Fruit fly (Drosophila melanogaster) whole organism, embryonic: Measurements from ENCODE around the gene Pex1.

ENCODE experiments used
- Bteb2 ChIP-seq: fragments of 200-800 bp; sonication (Bioruptor generic); optimal IDR thresholded peaks from 2 replicates; lab custom pipeline; 2016; ENCODE audit warnings: missing biosample characterization, missing genetic modification characterization
- CG10543 ChIP-seq: fragments of 200-800 bp; sonication (Bioruptor generic); optimal IDR thresholded peaks from 3 replicates; lab custom pipeline; 2017; ENCODE audit warnings: missing biosample characterization, mild to moderate bottlenecking, missing genetic modification characterization, moderate library complexity
- CG10959 ChIP-seq: fragments of 200-800 bp; sonication (Bioruptor generic); IDR thresholded peaks from 2 replicates; pipeline ENCODE4 v1.3.6; 2022; ENCODE audit warnings: missing biosample characterization, missing genetic modification characterization
- CG11456 ChIP-seq: fragments of 200-800 bp; sonication (Bioruptor generic); IDR thresholded peaks from 3 replicates; pipeline ENCODE4 v1.3.6; 2022; ENCODE audit warnings: missing biosample characterization, missing genetic modification characterization
- CG11695 ChIP-seq: fragments of 200-800 bp; sonication (Bioruptor generic); IDR thresholded peaks from 3 replicates; pipeline ENCODE4 v1.3.6; 2022; ENCODE audit warnings: missing biosample characterization, missing genetic modification characterization
- CG12104 ChIP-seq: fragments of 200-800 bp; sonication (Bioruptor generic); optimal IDR thresholded peaks from 3 replicates; lab custom pipeline; 2016; ENCODE audit warnings: missing biosample characterization, missing genetic modification characterization
- CG12744 ChIP-seq: fragments of 200-800 bp; sonication (Bioruptor generic); optimal IDR thresholded peaks from 2 replicates; lab custom pipeline; 2016; ENCODE audit warnings: missing biosample characterization, missing genetic modification characterization
- CG13123 ChIP-seq: fragments of 200-800 bp; sonication (Bioruptor generic); optimal IDR thresholded peaks from 2 replicates; lab custom pipeline; 2016; ENCODE audit warnings: missing biosample characterization, missing genetic modification characterization
- CG16813 ChIP-seq: fragments of 200-800 bp; sonication (Bioruptor generic); IDR thresholded peaks from 3 replicates; pipeline ENCODE4 v1.3.6; 2022; ENCODE audit warnings: missing biosample characterization, missing genetic modification characterization; ENCODE audit not compliant: partially characterized antibody
- CG2116 ChIP-seq: fragments of 200-800 bp; sonication (Bioruptor generic); optimal IDR thresholded peaks from 3 replicates; lab custom pipeline; 2018; ENCODE audit warnings: missing biosample characterization, mild to moderate bottlenecking, missing genetic modification characterization
- CG3726 ChIP-seq: fragments of 200-800 bp; sonication (Bioruptor generic); IDR thresholded peaks from 3 replicates; pipeline ENCODE4, ENCODE4 v1.3.6; 2022; ENCODE audit warnings: missing biosample characterization, missing genetic modification characterization
- CG3838 ChIP-seq: fragments of 200-800 bp; sonication (Bioruptor generic); optimal IDR thresholded peaks from 3 replicates; lab custom pipeline; 2016; ENCODE audit warnings: missing biosample characterization, missing genetic modification characterization
- CG3995 ChIP-seq: fragments of 200-800 bp; sonication (Bioruptor generic); optimal IDR thresholded peaks from 3 replicates; lab custom pipeline; 2016; ENCODE audit warnings: missing biosample characterization, missing genetic modification characterization
- CG7963 ChIP-seq: fragments of 200-800 bp; sonication (Bioruptor generic); IDR thresholded peaks from 3 replicates; pipeline ENCODE4 v1.3.6; 2022; ENCODE audit warnings: missing biosample characterization, missing genetic modification characterization; ENCODE audit not compliant: partially characterized antibody
- CG8924 ChIP-seq: fragments of 200-800 bp; optimal IDR thresholded peaks from 3 replicates; lab custom pipeline; 2019; ENCODE audit warnings: missing biosample characterization, mild to moderate bottlenecking, missing genetic modification characterization, moderate library complexity
- CG9727 ChIP-seq: fragments of 200-800 bp; sonication (Bioruptor generic); optimal IDR thresholded peaks from 3 replicates; lab custom pipeline; 2017; ENCODE audit warnings: missing biosample characterization, mild to moderate bottlenecking, missing genetic modification characterization
- CHES-1-like ChIP-seq: fragments of 200-800 bp; sonication (Bioruptor generic); optimal IDR thresholded peaks from 2 replicates; lab custom pipeline; 2016; ENCODE audit warnings: missing biosample characterization, missing genetic modification characterization
- CkIIα-i1 ChIP-seq: fragments of 200-800 bp; sonication (Bioruptor generic); IDR thresholded peaks from 2 replicates; pipeline ENCODE4 v1.3.6; 2022; ENCODE audit warnings: missing biosample characterization, missing genetic modification characterization
- Eip74EF ChIP-seq, 2 experiments: fragments of 200-800 bp in 1 of 2; fragments of >200 bp in 1 of 2; sonication (Bioruptor generic) in 1 of 2; optimal IDR thresholded peaks; 2 replicates each; lab custom pipeline; 2017 to 2019; ENCODE audit warnings: missing biosample characterization in 2 of 2, missing genetic modification characterization in 2 of 2, mild to moderate bottlenecking in 1 of 2, moderate library complexity in 1 of 2
- Ets65A ChIP-seq: fragments of 200-800 bp; sonication (Bioruptor generic); peaks from one replicate; lab custom pipeline; 2016; ENCODE audit warnings: missing biosample characterization, missing genetic modification characterization
- Ets97D ChIP-seq: fragments of 200-800 bp; sonication (Bioruptor generic); optimal IDR thresholded peaks from 3 replicates; lab custom pipeline; 2016; ENCODE audit warnings: missing biosample characterization, missing genetic modification characterization
- Gsc ChIP-seq: fragments of 200-800 bp; sonication (Bioruptor generic); IDR thresholded peaks from 2 replicates; pipeline ENCODE4 v1.3.6; 2022; ENCODE audit warnings: missing biosample characterization, missing genetic modification characterization
- H2.0 ChIP-seq: fragments of 200-800 bp; sonication (Bioruptor generic); IDR thresholded peaks from 2 replicates; pipeline ENCODE4 v1.3.6; 2022; ENCODE audit warnings: missing biosample characterization, missing genetic modification characterization
- Hey ChIP-seq: fragments of 200-800 bp; sonication (Bioruptor generic); optimal IDR thresholded peaks from 3 replicates; lab custom pipeline; 2018; ENCODE audit warnings: missing biosample characterization, mild to moderate bottlenecking, missing genetic modification characterization
- Lhr ChIP-seq: fragments of 200-800 bp; sonication (Bioruptor generic); optimal IDR thresholded peaks from 3 replicates; lab custom pipeline; 2017; ENCODE audit warnings: mild to moderate bottlenecking, missing biosample characterization, missing genetic modification reagents, missing genetic modification characterization
- Mes4 ChIP-seq: fragments of 200-800 bp; sonication (Bioruptor generic); optimal IDR thresholded peaks from 2 replicates; lab custom pipeline; 2016; ENCODE audit warnings: missing biosample characterization, missing genetic modification characterization
- Poxn ChIP-seq: fragments of 200-800 bp; sonication (Bioruptor generic); IDR thresholded peaks from 2 replicates; pipeline ENCODE4 v1.3.6; 2022; ENCODE audit warnings: missing biosample characterization, missing genetic modification characterization
- Ravus ChIP-seq: fragments of 200-800 bp; sonication (Bioruptor generic); IDR thresholded peaks from 2 replicates; pipeline ENCODE4 v1.3.6; 2022; ENCODE audit warnings: missing biosample characterization, missing genetic modification characterization
- Sox102F ChIP-seq: fragments of 200-800 bp; sonication (Bioruptor generic); optimal IDR thresholded peaks from 2 replicates; lab custom pipeline; 2018; ENCODE audit warnings: missing biosample characterization, mild to moderate bottlenecking, missing genetic modification characterization, moderate library complexity
- ab ChIP-seq: fragments of 200-800 bp; sonication (Bioruptor generic); optimal IDR thresholded peaks from 2 replicates; lab custom pipeline; 2016; ENCODE audit warnings: missing biosample characterization, missing genetic modification characterization
- al ChIP-seq: fragments of 200-800 bp; sonication (Bioruptor generic); IDR thresholded peaks from 2 replicates; pipeline ENCODE4 v1.3.6; 2022; ENCODE audit warnings: missing biosample characterization, missing genetic modification characterization
- ash1 ChIP-seq: fragments of 200-800 bp; sonication (Bioruptor generic); optimal IDR thresholded peaks from 2 replicates; lab custom pipeline; 2018; ENCODE audit warnings: missing biosample characterization, mild to moderate bottlenecking, missing genetic modification characterization
- az2 ChIP-seq: fragments of 200-800 bp; sonication (Bioruptor generic); optimal IDR thresholded peaks from 3 replicates; lab custom pipeline; 2016; ENCODE audit warnings: missing biosample characterization, missing genetic modification characterization
- cad ChIP-seq: fragments of >200 bp; optimal IDR thresholded peaks from 2 replicates; lab custom pipeline; 2017; ENCODE audit warnings: missing biosample characterization, missing genetic modification characterization
- crp ChIP-seq, 2 experiments: fragments of 200-800 bp; sonication (Bioruptor generic); optimal IDR thresholded peaks; 2 replicates in 1 of 2; 3 replicates in 1 of 2; lab custom pipeline; 2017; ENCODE audit warnings: missing biosample characterization in 2 of 2, missing genetic modification characterization in 2 of 2, mild to moderate bottlenecking in 1 of 2, moderate library complexity in 1 of 2
- ems ChIP-seq: fragments of 200-800 bp; sonication (Bioruptor generic); optimal IDR thresholded peaks from 3 replicates; lab custom pipeline; 2016; ENCODE audit warnings: missing biosample characterization, missing genetic modification characterization
- eyg ChIP-seq: fragments of 200-800 bp; sonication (Bioruptor generic); optimal IDR thresholded peaks from 3 replicates; lab custom pipeline; 2016; ENCODE audit warnings: missing biosample characterization, missing genetic modification characterization
- gcm ChIP-seq: fragments of 200-800 bp; sonication (Bioruptor generic); optimal IDR thresholded peaks from 2 replicates; lab custom pipeline; 2019; ENCODE audit warnings: missing biosample characterization, mild to moderate bottlenecking, missing genetic modification characterization, moderate library complexity
- gfzf ChIP-seq: fragments of 200-800 bp; sonication (Bioruptor generic); optimal IDR thresholded peaks from 2 replicates; lab custom pipeline; 2016; ENCODE audit warnings: missing biosample characterization, mild to moderate bottlenecking, missing genetic modification characterization, moderate library complexity
- gsb-n ChIP-seq: fragments of 200-800 bp; sonication (Bioruptor generic); optimal IDR thresholded peaks from 3 replicates; lab custom pipeline; 2018; ENCODE audit warnings: missing biosample characterization, mild to moderate bottlenecking, missing genetic modification characterization
- h ChIP-seq: fragments of >200 bp; optimal IDR thresholded peaks from 2 replicates; lab custom pipeline; 2017
- hkb ChIP-seq, 2 experiments: fragments of 200-800 bp in 1 of 2; fragments of >200 bp in 1 of 2; sonication (Bioruptor generic) in 1 of 2; IDR thresholded peaks in 1 of 2; optimal IDR thresholded peaks in 1 of 2; 2 replicates each; pipeline versions ENCODE4 v1.3.6 to Lab custom; 2017 to 2022; ENCODE audit warnings: missing biosample characterization in 1 of 2, missing genetic modification characterization in 1 of 2
- nom ChIP-seq: fragments of 200-800 bp; sonication (Bioruptor generic); optimal IDR thresholded peaks from 2 replicates; lab custom pipeline; 2017; ENCODE audit warnings: missing biosample characterization, missing genetic modification characterization, mild to moderate bottlenecking, moderate library complexity, missing genetic modification reagents
- pb ChIP-seq: fragments of 200-800 bp; sonication (Bioruptor generic); optimal IDR thresholded peaks from 3 replicates; lab custom pipeline; 2016; ENCODE audit warnings: missing biosample characterization, missing genetic modification characterization
- pfk ChIP-seq: fragments of 200-800 bp; sonication (Bioruptor generic); optimal IDR thresholded peaks from 2 replicates; lab custom pipeline; 2018; ENCODE audit warnings: missing biosample characterization, mild to moderate bottlenecking, missing genetic modification characterization, moderate library complexity
- tap ChIP-seq: fragments of 200-800 bp; optimal IDR thresholded peaks from 3 replicates; lab custom pipeline; 2019; ENCODE audit warnings: missing biosample characterization, mild to moderate bottlenecking, missing genetic modification characterization, moderate library complexity
- tx ChIP-seq: fragments of 200-800 bp; sonication (Bioruptor generic); optimal IDR thresholded peaks from 2 replicates; lab custom pipeline; 2016; ENCODE audit warnings: missing biosample characterization, missing genetic modification characterization
- wor ChIP-seq: fragments of 200-800 bp; sonication (Bioruptor generic); IDR thresholded peaks from 2 replicates; pipeline ENCODE4 v1.3.6; 2022; ENCODE audit warnings: missing biosample characterization, missing genetic modification characterization
- zen ChIP-seq: fragments of 200-800 bp; sonication (Bioruptor generic); optimal IDR thresholded peaks from 3 replicates; lab custom pipeline; 2018; ENCODE audit warnings: missing biosample characterization, mild to moderate bottlenecking, missing genetic modification characterization, moderate library complexity

Gene Pex1

dm6 chr3L:14050944-14051548 is 20.6 kb upstream of the Pex1 start, which contains the start of gene CG6833 (continued):
- TF ChIP-seq tx (GFP tag; lab: Kevin White, UChicago) (peak; percentile 42), crp (GFP tag; optimal IDR thresholded peaks at IDR 0.05; lab: Kevin White, UChicago) (peak in 1 of 2 experiments; percentile 9), eyg (GFP tag; lab: Kevin White, UChicago) (peak; percentile 84), az2 (GFP tag; lab: Kevin White, UChicago) (peak; percentile 68), Bteb2 (GFP tag; lab: Kevin White, UChicago) (no peak), Poxn (no peak), Ravus (GFP tag; lab: Robert Waterston, UW) (peak; percentile 32), CG10959 (GFP tag; lab: Robert Waterston, UW) (peak; percentile 56), CkIIα-i1 (GFP tag; lab: Robert Waterston, UW) (0 out of 2 replicates have a peak, but pooled peaks have one; percentile 38), hkb (optimal IDR thresholded peaks at IDR 0.05; lab: Kevin White, UChicago) (no peak), hkb (GFP tag; IDR thresholded peaks at IDR 0.05; lab: Robert Waterston, UW) (peak; percentile 72), CG3726 (GFP tag; lab: Robert Waterston, UW) (peak; percentile 44; the same call in 1 of the 3 replicates), Eip74EF (GFP tag; optimal IDR thresholded peaks at IDR 0.05; lab: Kevin White, UChicago) (no peak), Hey (tag; lab: Kevin White, UChicago) (no peak), CG12744 (peak; percentile 38), cad (no peak), ems (GFP tag; lab: Kevin White, UChicago) (peak; percentile 49), gfzf (GFP tag; lab: Kevin White, UChicago) (peak; percentile 92), wor (no peak), Sox102F (GFP tag; lab: Kevin White, UChicago) (peak; percentile 49), Lhr (GFP tag; lab: Kevin White, UChicago) (peak; percentile 13), tap (no peak), Ets97D (peak; percentile 64), CG13123 (GFP tag; lab: Kevin White, UChicago) (peak; percentile 29), CG11456 (GFP tag; lab: Robert Waterston, UW) (peak; percentile 89), CG3838 (no peak), CG10543 (GFP tag; lab: Kevin White, UChicago) (peak; percentile 43), CG8924 (tag; lab: Kevin White, UChicago) (peak; percentile 45), nom (GFP tag; lab: Kevin White, UChicago) (peak; percentile 10), Ets65A (GFP tag; lab: Kevin White, UChicago) (peak; percentile 99), CG11695 (GFP tag; lab: Robert Waterston, UW) (0 out of 3 replicates have a peak, but pooled peaks have one; percentile 29), zen (tag; lab: Kevin White, UChicago) (peak; percentile 65), CG3995 (peak; percentile 99), CG7963 (GFP tag; lab: Robert Waterston, UW) (no peak), pfk (GFP tag; lab: Kevin White, UChicago) (no peak), ash1 (GFP tag; lab: Kevin White, UChicago) (peak; percentile 49), Gsc (no peak), ab (GFP tag; lab: Kevin White, UChicago) (peak; percentile 38)

- TF ChIP-seq CG7963 (GFP tag; lab: Robert Waterston, UW) (no peak), CG16813 (GFP tag; lab: Robert Waterston, UW) (peak; percentile 46; the same call in 1 of the 3 replicates), CG12104 (no peak), CG9727 (GFP tag; lab: Kevin White, UChicago) (peak; percentile 58), H2.0 (GFP tag; lab: Robert Waterston, UW) (no peak), Ets97D (peak; percentile 82), h (lab: Kevin White, UChicago) (no peak), gsb-n (tag; lab: Kevin White, UChicago) (peak; percentile 51), pb (GFP tag; lab: Kevin White, UChicago) (no peak), al (GFP tag; lab: Robert Waterston, UW) (no peak), CG8924 (tag; lab: Kevin White, UChicago) (peak; percentile 74), gcm (GFP tag; lab: Kevin White, UChicago) (peak; percentile 39), CHES-1-like (GFP tag; lab: Kevin White, UChicago) (peak; percentile 57), Mes4 (GFP tag; lab: Kevin White, UChicago) (peak; percentile 43), CG2116 (GFP tag; lab: Kevin White, UChicago) (peak; percentile 46), Ets65A (GFP tag; lab: Kevin White, UChicago) (peak; percentile 85)
These were observed 18.5 kb upstream of the Pex1 start, which contains the start of the genes CG13484 and Frl for dm6 chr3L:14053073-14053643. CG13484 (minus strand) TSS chr3L:14053079. Frl (plus strand) TSS chr3L:14053215.
